Fruit fly (Drosophila melanogaster) whole organism, wandering third instar larva: ENCODE measurements around the gene CG32249.

Experiments used
- Dif ChIP-seq: fragments of 200-275, 200-300 bp; sonication (Bioruptor generic); optimal IDR thresholded peaks from 2 replicates; lab custom pipeline; 2018; ENCODE audit warnings: missing biosample characterization, missing genetic modification characterization; ENCODE audit not compliant: partially characterized antibody
- h ChIP-seq: fragments of 200-800 bp; sonication (Bioruptor generic); optimal IDR thresholded peaks from 3 replicates; lab custom pipeline; 2016; ENCODE audit warnings: missing biosample characterization, mild to moderate bottlenecking, missing genetic modification characterization

dm6 chr3L:4508926-4509457 is 39.2 kb downstream of the CG32249 start:
- TF ChIP-seq h (GFP tag; lab: Kevin White, UChicago) (no peak), Dif (GFP tag; lab: Kevin White, UChicago) (no peak)
